Worm (Caenorhabditis elegans): Measurements from ENCODE around the gene dpy-9.

dpy-9 gene

DNA sequence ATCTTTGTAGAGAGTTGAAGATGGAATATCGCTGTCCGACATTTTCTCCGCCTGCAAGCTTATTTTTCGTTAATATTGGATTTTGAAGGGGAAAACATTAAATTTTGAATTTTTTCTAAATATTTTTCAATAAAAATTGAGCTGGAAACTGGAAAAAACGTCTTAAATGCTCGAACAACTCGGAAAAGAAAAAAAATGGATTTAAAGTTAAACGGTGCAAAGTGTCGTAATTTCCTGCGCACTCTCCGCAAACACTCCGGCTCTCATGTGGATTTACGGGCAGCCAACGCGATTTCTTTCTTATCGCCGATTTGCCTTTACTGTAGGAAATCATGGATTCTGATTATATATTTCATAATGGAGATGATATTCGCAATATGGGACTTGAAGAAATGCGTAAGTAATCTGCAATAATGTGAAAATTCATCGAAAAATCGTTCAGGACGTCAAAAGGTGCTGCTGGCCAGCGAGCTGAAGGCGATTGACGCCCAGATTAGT, 18.7 kb downstream of the dpy-9 start, which contains the start of the genes fnta-1 and cogc-8 (continued):
- TF ChIP-seq zag-1 (tag; optimal IDR thresholded peaks at IDR 0.05) (no peak), lin-13 (GFP tag; optimal IDR thresholded peaks at IDR 0.05) (no peak), ceh-88 (GFP tag; IDR thresholded peaks at IDR 0.05) (no peak), nhr-84 (tag; optimal IDR thresholded peaks at IDR 0.05) (no peak), sptf-1 (tag; optimal IDR thresholded peaks at IDR 0.05) (no peak), ztf-11 (tag; optimal IDR thresholded peaks at IDR 0.05) (no peak), rnt-1 (tag; optimal IDR thresholded peaks at IDR 0.05) (peak; percentile 50), pax-3 (tag; optimal IDR thresholded peaks at IDR 0.05) (no peak), lin-35 (GFP tag; optimal IDR thresholded peaks at IDR 0.05) (peak; percentile 64 to 70), nhr-85 (tag) (peak; percentile 61), ceh-8 (GFP tag; optimal IDR thresholded peaks at IDR 0.05) (no peak), zip-4 (GFP tag; optimal IDR thresholded peaks at IDR 0.05) (no peak), isw-1 (GFP tag; IDR thresholded peaks at IDR 0.05) (peak; percentile 8; the same call in 1 of the 2 replicates), unc-62 (GFP tag; optimal IDR thresholded peaks at IDR 0.05) (no peak), skn-1 (tag; optimal IDR thresholded peaks at IDR 0.05) (peak; percentile 10), snpc-4 (tag; optimal IDR thresholded peaks at IDR 0.05) (no peak), lir-3 (tag; optimal IDR thresholded peaks at IDR 0.05; ENCODE audit: poor library complexity) (no peak), Y116A8C.19 (tag; optimal IDR thresholded peaks at IDR 0.05; ENCODE audit: borderline replicate concordance) (no peak), mef-2 (tag; optimal IDR thresholded peaks at IDR 0.05) (no peak), irx-1 (tag; optimal IDR thresholded peaks at IDR 0.05) (no peak), snu-23 (GFP tag; optimal IDR thresholded peaks at IDR 0.05) (peak; percentile 67), tbx-2 (tag; optimal IDR thresholded peaks at IDR 0.05) (peak; percentile 44), lin-39 (tag; optimal IDR thresholded peaks at IDR 0.05) (no peak), pqm-1 (tag; optimal IDR thresholded peaks at IDR 0.05) (no peak), dpl-1 (GFP tag; optimal IDR thresholded peaks at IDR 0.05) (peak; percentile 51 to 74 (median 72)), aly-2 (tag; optimal IDR thresholded peaks at IDR 0.05) (no peak), lin-14 (GFP tag; optimal IDR thresholded peaks at IDR 0.05) (no peak), unc-130 (tag; optimal IDR thresholded peaks at IDR 0.05) (no peak), ceh-90 (tag; optimal IDR thresholded peaks at IDR 0.05) (no peak), nhr-90 (tag; optimal IDR thresholded peaks at IDR 0.05; ENCODE audit: poor library complexity) (peak; percentile 19), ztf-4 (tag; optimal IDR thresholded peaks at IDR 0.05) (no peak), hlh-4 (tag; optimal IDR thresholded peaks at IDR 0.05) (no peak), tlp-1 (tag; optimal IDR thresholded peaks at IDR 0.05) (no peak), C34B4.2 (tag; optimal IDR thresholded peaks at IDR 0.05) (no peak), hlh-17 (GFP tag; optimal IDR thresholded peaks at IDR 0.05; ENCODE audit: borderline replicate concordance) (no peak), jun-1 (tag; optimal IDR thresholded peaks at IDR 0.05) (no peak), mdl-1 (tag; optimal IDR thresholded peaks at IDR 0.05) (no peak), dsc-1 (tag; optimal IDR thresholded peaks at IDR 0.05) (peak; percentile 9), ama-1 (optimal IDR thresholded peaks at IDR 0.05) (no peak), unc-30 (tag; optimal IDR thresholded peaks at IDR 0.05) (no peak), F16B12.6 (tag; optimal IDR thresholded peaks at IDR 0.05) (peak; percentile 95), fkh-10 (GFP tag; optimal IDR thresholded peaks at IDR 0.05) (no peak), nhr-77 (tag; optimal IDR thresholded peaks at IDR 0.05) (no peak), mab-9 (GFP tag; IDR thresholded peaks at IDR 0.05) (no peak), swsn-7 (tag; optimal IDR thresholded peaks at IDR 0.05) (peak; percentile 36), ceh-63 (GFP tag; optimal IDR thresholded peaks at IDR 0.05) (no peak), nhr-28 (tag; optimal IDR thresholded peaks at IDR 0.05) (no peak), lin-15B (tag; optimal IDR thresholded peaks at IDR 0.05) (peak; percentile 25), egl-27 (tag; optimal IDR thresholded peaks at IDR 0.05) (no peak), xbp-1 (tag; optimal IDR thresholded peaks at IDR 0.05) (no peak), elt-2 (tag; optimal IDR thresholded peaks at IDR 0.05) (no peak), blmp-1 (tag; optimal IDR thresholded peaks at IDR 0.05) (no peak)

Measured in whole organism, L1 larva.